Worm (Caenorhabditis elegans): Measurements from ENCODE around the gene F16B12.1.
A peak's percentile ranks its signal among the peaks of the same experiment; 100 is the strongest.

F16B12.1 gene

ce11 chrX:14090089-14090488 is 4.8 kb downstream of the F16B12.1 start, which contains the start of gene dsl-4:
Gene dsl-4, plus strand, starts transcription at chrX:14090389.
- no peak for TF ChIP-seq egl-5 (tag; optimal IDR thresholded peaks at IDR 0.05)
- no peak for TF ChIP-seq elt-2 (tag; optimal IDR thresholded peaks at IDR 0.05)
- no peak for TF ChIP-seq nhr-77 (tag; optimal IDR thresholded peaks at IDR 0.05)
- no peak for TF ChIP-seq mdl-1 (tag; optimal IDR thresholded peaks at IDR 0.05)
- no peak for TF ChIP-seq ztf-11 (tag; optimal IDR thresholded peaks at IDR 0.05)
- no peak for TF ChIP-seq ceh-82 (tag; optimal IDR thresholded peaks at IDR 0.05)
- TF ChIP-seq snpc-4 (tag; optimal IDR thresholded peaks at IDR 0.05): no peak
- no peak for TF ChIP-seq lin-15B (tag; optimal IDR thresholded peaks at IDR 0.05)
- TF ChIP-seq nhr-11 (tag; optimal IDR thresholded peaks at IDR 0.05): no peak
- TF ChIP-seq skn-1 (tag; optimal IDR thresholded peaks at IDR 0.05): no peak
- no peak for TF ChIP-seq nhr-43 (tag; optimal IDR thresholded peaks at IDR 0.05; ENCODE audit: poor library complexity, severe bottlenecking)
- TF ChIP-seq pqm-1 (tag; optimal IDR thresholded peaks at IDR 0.05): no peak

DNA sequence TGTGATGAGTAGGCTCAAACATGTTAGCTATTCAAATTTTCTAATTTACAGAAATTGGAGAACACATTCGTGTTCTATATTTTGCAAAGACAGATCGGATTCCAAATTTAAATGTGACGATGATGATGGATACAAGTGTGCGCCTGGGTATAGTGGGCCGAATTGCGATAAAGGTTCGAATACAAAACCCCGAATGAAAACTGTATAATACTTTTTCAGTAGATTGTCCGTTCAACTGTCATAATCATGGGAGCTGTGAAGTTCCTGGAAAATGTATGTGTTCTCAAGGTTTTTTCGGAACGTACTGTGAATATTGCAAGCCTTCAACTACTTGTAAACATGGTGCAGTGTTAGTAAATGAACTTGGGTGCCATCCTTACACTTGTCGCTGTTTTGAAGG is 5.7 kb downstream of the F16B12.1 start:
- TF ChIP-seq snpc-4 (tag; optimal IDR thresholded peaks at IDR 0.05) (no peak), elt-2 (tag; optimal IDR thresholded peaks at IDR 0.05) (no peak), R02D3.7 (tag; optimal IDR thresholded peaks at IDR 0.05) (no peak), nhr-25 (tag; optimal IDR thresholded peaks at IDR 0.05) (no peak), skn-1 (tag; optimal IDR thresholded peaks at IDR 0.05) (no peak), fos-1 (tag; optimal IDR thresholded peaks at IDR 0.05) (no peak), ZK546.5 (tag; optimal IDR thresholded peaks at IDR 0.05) (no peak), fkh-2 (tag; optimal IDR thresholded peaks at IDR 0.05) (no peak), ceh-16 (tag; optimal IDR thresholded peaks at IDR 0.05) (no peak), unc-39 (tag; optimal IDR thresholded peaks at IDR 0.05) (no peak), egl-5 (tag; optimal IDR thresholded peaks at IDR 0.05) (no peak), unc-62 (GFP tag; optimal IDR thresholded peaks at IDR 0.05) (no peak), tbx-2 (tag; optimal IDR thresholded peaks at IDR 0.05) (no peak), ceh-9 (tag; optimal IDR thresholded peaks at IDR 0.05) (no peak), eor-1 (tag; optimal IDR thresholded peaks at IDR 0.05) (no peak), jun-1 (tag; optimal IDR thresholded peaks at IDR 0.05) (no peak), pha-4 (tag; optimal IDR thresholded peaks at IDR 0.05) (no peak), hmg-11 (tag; optimal IDR thresholded peaks at IDR 0.05) (no peak), mdl-1 (tag; optimal IDR thresholded peaks at IDR 0.05) (no peak), nhr-28 (tag; optimal IDR thresholded peaks at IDR 0.05) (no peak)

DNA sequence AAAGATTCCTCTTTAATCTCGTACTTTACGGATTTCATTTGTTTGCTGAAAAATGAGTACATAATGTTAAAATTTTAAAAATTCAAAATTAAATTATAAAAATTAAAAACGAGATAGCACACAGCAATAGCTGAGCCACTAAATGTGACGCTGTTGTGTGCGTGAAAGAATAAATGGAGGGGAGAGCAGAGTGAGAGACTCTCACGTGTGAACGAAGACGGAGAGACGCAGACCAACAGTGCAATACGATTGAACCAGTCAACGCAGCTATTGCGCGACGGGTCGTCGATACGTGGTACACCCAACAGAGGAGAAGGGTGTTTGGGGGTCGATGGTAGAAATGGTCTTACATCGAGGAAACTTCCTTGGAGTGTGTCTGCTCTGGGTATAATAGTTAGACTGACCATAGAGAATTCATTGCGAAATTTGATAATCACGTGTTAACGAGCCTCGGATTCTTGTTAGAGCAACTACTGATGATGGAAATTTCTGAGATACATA is 13.4 kb downstream of the F16B12.1 start, which contains the start of gene F16B12.4:
TSS of gene F16B12.4 (minus strand) at position 51 of the 501 bp plus-strand sequence.
- no peak for TF ChIP-seq elt-3 (tag; optimal IDR thresholded peaks at IDR 0.05)
- peak; percentile 11 for TF ChIP-seq hmg-11 (tag; optimal IDR thresholded peaks at IDR 0.05)
- TF ChIP-seq nfya-1 (tag; optimal IDR thresholded peaks at IDR 0.05; ENCODE audit: insufficient read depth): peak; percentile 22

ce11 chrX:14101986-14102385 is 16.7 kb downstream of the F16B12.1 start, which contains the start of gene F16B12.6:
Gene F16B12.6, plus strand, starts transcription at chrX:14102316.
- peak; percentile 17 for TF ChIP-seq ceh-28 (tag; optimal IDR thresholded peaks at IDR 0.05)
- no peak for TF ChIP-seq ceh-16 (tag; optimal IDR thresholded peaks at IDR 0.05)
- TF ChIP-seq snpc-4 (tag; optimal IDR thresholded peaks at IDR 0.05): peak; percentile 54
- TF ChIP-seq pqm-1 (tag; optimal IDR thresholded peaks at IDR 0.05): peak; percentile 43
- TF ChIP-seq pha-4 (tag; optimal IDR thresholded peaks at IDR 0.05): peak; percentile 89
- TF ChIP-seq nfya-1 (tag; optimal IDR thresholded peaks at IDR 0.05; ENCODE audit: insufficient read depth): peak; percentile 84
- TF ChIP-seq jun-1 (tag; optimal IDR thresholded peaks at IDR 0.05): peak; percentile 47
- TF ChIP-seq nhr-25 (tag; optimal IDR thresholded peaks at IDR 0.05): peak; percentile 80
- peak; percentile 92 for TF ChIP-seq lin-15B (tag; optimal IDR thresholded peaks at IDR 0.05)
- no peak for TF ChIP-seq egl-27 (tag; optimal IDR thresholded peaks at IDR 0.05)
- peak; percentile 51 for TF ChIP-seq tbx-2 (tag; optimal IDR thresholded peaks at IDR 0.05)
- TF ChIP-seq hmg-11 (tag; optimal IDR thresholded peaks at IDR 0.05): peak; percentile 63
- TF ChIP-seq nhr-43 (tag; optimal IDR thresholded peaks at IDR 0.05; ENCODE audit: poor library complexity, severe bottlenecking): peak; percentile 37
- no peak for TF ChIP-seq R02D3.7 (tag; optimal IDR thresholded peaks at IDR 0.05)
- peak; percentile 47 for TF ChIP-seq lin-39 (tag; optimal IDR thresholded peaks at IDR 0.05)
- TF ChIP-seq fkh-10 (GFP tag; optimal IDR thresholded peaks at IDR 0.05): no peak
- peak; percentile 38 for TF ChIP-seq ama-1 (optimal IDR thresholded peaks at IDR 0.05)
- TF ChIP-seq nhr-11 (tag; optimal IDR thresholded peaks at IDR 0.05): no peak
- peak; percentile 64 for TF ChIP-seq elt-2 (tag; optimal IDR thresholded peaks at IDR 0.05)
- TF ChIP-seq daf-12 (tag; optimal IDR thresholded peaks at IDR 0.05): no peak
- TF ChIP-seq elt-1 (tag; optimal IDR thresholded peaks at IDR 0.05): peak; percentile 23
- peak; percentile 2 for TF ChIP-seq lsy-12 (tag; optimal IDR thresholded peaks at IDR 0.05)
- TF ChIP-seq skn-1 (tag; optimal IDR thresholded peaks at IDR 0.05): peak; percentile 65
- TF ChIP-seq nhr-23 (tag; optimal IDR thresholded peaks at IDR 0.05): peak; percentile 69
- TF ChIP-seq unc-62 (GFP tag; optimal IDR thresholded peaks at IDR 0.05): no peak
